Worm (Caenorhabditis elegans) whole organism, midembryonic: Measurements from ENCODE around the gene H40L08.2.

Source experiments
- T22C8.4 ChIP-seq: fragments of 200-800 bp; sonication (Bioruptor generic); IDR thresholded peaks from 2 replicates; pipeline ENCODE4 v1.3.6; 2022; ENCODE audit warnings: missing genetic modification characterization, missing compliant biosample characterization
- cog-1 ChIP-seq: sonication (generic microtip); optimal IDR thresholded peaks from 2 replicates; lab custom pipeline; 2016; ENCODE audit warnings: missing genetic modification characterization, missing compliant biosample characterization
- flt-1 ChIP-seq: fragments of 200-800 bp; sonication (Bioruptor generic); IDR thresholded peaks from 2 replicates; pipeline ENCODE4 v1.3.6; 2022; ENCODE audit warnings: missing genetic modification characterization, missing compliant biosample characterization
- klf-2 ChIP-seq: fragments of 200-800 bp; sonication (Bioruptor generic); conservative IDR thresholded peaks from 2 replicates; pipeline ENCODE4 v1.3.6; 2022; ENCODE audit warnings: missing genetic modification reagents, missing genetic modification characterization, missing compliant biosample characterization
- med-1 ChIP-seq: sonication (generic microtip); optimal IDR thresholded peaks from 2 replicates; lab custom pipeline; 2017; ENCODE audit warnings: missing genetic modification characterization, mild to moderate bottlenecking, missing compliant biosample characterization, antibody characterized with exemption, missing genetic modification reagents; ENCODE audit not compliant: insufficient read depth
- ref-1 ChIP-seq: fragments of 200-800 bp; sonication (Bioruptor generic); conservative IDR thresholded peaks from 2 replicates; pipeline ENCODE4 v1.3.6; 2022; ENCODE audit warnings: missing genetic modification reagents, missing genetic modification characterization, missing compliant biosample characterization
- tab-1 ChIP-seq: fragments of 200-800 bp; sonication (Bioruptor generic); IDR thresholded peaks from 2 replicates; pipeline ENCODE4 v1.3.6; 2022; ENCODE audit warnings: missing genetic modification characterization, missing compliant biosample characterization
- ztf-23 ChIP-seq: fragments of 200-800 bp; sonication (Bioruptor generic); IDR thresholded peaks from 2 replicates; pipeline ENCODE4 v1.3.6; 2022; ENCODE audit warnings: missing genetic modification reagents, missing genetic modification characterization, missing compliant biosample characterization
- ztf-29 ChIP-seq: fragments of 200-800 bp; sonication (Bioruptor generic); IDR thresholded peaks from 2 replicates; pipeline ENCODE4 v1.3.6; 2022; ENCODE audit warnings: missing genetic modification reagents, missing genetic modification characterization, missing compliant biosample characterization

The H40L08.2 gene

ce11 chrX:15083795-15084194, 6.3 kb upstream of the H40L08.2 start, which contains the start of gene H40L08.1:
TSS of gene H40L08.1 (minus strand) at chrX:15084086.
- TF ChIP-seq flt-1 (GFP tag; lab: Robert Waterston, UW) = no peak
- TF ChIP-seq ztf-29 (GFP tag; lab: Robert Waterston, UW) = no peak
- no peak for TF ChIP-seq tab-1 (GFP tag; lab: Robert Waterston, UW)
- no peak for TF ChIP-seq klf-2 (GFP tag; lab: Robert Waterston, UW)
- TF ChIP-seq cog-1 (tag; lab: Kevin White, UChicago) = no peak
- no peak for TF ChIP-seq ref-1 (GFP tag; lab: Robert Waterston, UW)
- no peak for TF ChIP-seq ztf-23 (GFP tag; lab: Robert Waterston, UW)
- TF ChIP-seq med-1 (GFP tag; lab: Kevin White, UChicago) = no peak
- no peak for TF ChIP-seq T22C8.4

ce11 chrX:15081486-15081885, 3.9 kb upstream of the H40L08.2 start:
- TF ChIP-seq cog-1 (tag; lab: Kevin White, UChicago) (no peak), ztf-29 (GFP tag; lab: Robert Waterston, UW) (no peak), med-1 (GFP tag; lab: Kevin White, UChicago) (no peak), klf-2 (GFP tag; lab: Robert Waterston, UW) (no peak), flt-1 (GFP tag; lab: Robert Waterston, UW) (no peak), tab-1 (GFP tag; lab: Robert Waterston, UW) (no peak), T22C8.4 (no peak), ref-1 (GFP tag; lab: Robert Waterston, UW) (no peak), ztf-23 (GFP tag; lab: Robert Waterston, UW) (no peak)

- TF ChIP-seq T22C8.4 (no peak), ztf-23 (GFP tag; lab: Robert Waterston, UW) (no peak), cog-1 (tag; lab: Kevin White, UChicago) (no peak)
These were observed 1.9 kb upstream of the H40L08.2 start for ce11 chrX:15079406-15079805.

DNA sequence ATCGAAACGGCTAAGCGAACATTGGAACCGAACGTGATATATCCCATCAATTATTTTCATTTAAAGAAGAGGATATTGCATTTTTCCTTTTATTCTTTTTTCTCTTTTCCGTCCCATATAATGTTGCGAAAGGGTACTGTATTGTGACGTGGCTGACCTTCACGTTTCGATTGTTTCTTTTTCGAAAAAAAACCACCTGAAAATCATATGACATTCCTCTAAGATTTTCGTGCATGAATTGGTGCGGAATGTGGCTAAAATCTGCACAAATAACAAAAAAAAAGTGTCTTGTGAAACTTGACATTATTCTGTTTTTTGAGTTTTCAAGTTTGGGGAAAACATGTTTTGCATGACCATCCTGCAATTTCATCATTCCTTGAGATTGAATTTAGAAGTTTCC, 732 bp upstream of the H40L08.2 start:
- TF ChIP-seq ztf-23 (GFP tag; lab: Robert Waterston, UW) (no peak), ref-1 (GFP tag; lab: Robert Waterston, UW) (no peak), T22C8.4 (no peak), cog-1 (tag; lab: Kevin White, UChicago) (no peak), ztf-29 (GFP tag; lab: Robert Waterston, UW) (no peak), med-1 (GFP tag; lab: Kevin White, UChicago) (no peak), flt-1 (GFP tag; lab: Robert Waterston, UW) (no peak), tab-1 (GFP tag; lab: Robert Waterston, UW) (no peak), klf-2 (GFP tag; lab: Robert Waterston, UW) (no peak)

DNA sequence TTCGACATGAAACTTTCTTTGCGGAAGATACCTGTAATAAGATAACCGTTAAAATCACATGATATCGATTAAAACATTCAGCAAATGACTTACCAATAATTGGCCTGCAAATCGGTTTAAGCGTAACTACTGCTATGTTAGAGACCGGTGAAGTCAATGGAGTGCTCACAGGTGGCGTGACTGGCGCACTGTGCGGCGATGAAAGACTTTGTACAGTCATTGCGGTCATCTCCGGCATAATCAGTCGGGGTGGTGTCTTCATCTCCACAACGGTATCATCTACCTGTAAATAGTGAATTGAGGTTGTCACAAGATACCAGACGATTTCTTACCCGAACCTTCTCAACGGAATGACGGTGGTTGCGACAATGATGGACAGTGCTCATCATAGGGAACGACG, 635 bp downstream of the H40L08.2 start:
- TF ChIP-seq ztf-29 (GFP tag; lab: Robert Waterston, UW) (no peak), ztf-23 (GFP tag; lab: Robert Waterston, UW) (no peak), ref-1 (GFP tag; lab: Robert Waterston, UW) (no peak)

DNA sequence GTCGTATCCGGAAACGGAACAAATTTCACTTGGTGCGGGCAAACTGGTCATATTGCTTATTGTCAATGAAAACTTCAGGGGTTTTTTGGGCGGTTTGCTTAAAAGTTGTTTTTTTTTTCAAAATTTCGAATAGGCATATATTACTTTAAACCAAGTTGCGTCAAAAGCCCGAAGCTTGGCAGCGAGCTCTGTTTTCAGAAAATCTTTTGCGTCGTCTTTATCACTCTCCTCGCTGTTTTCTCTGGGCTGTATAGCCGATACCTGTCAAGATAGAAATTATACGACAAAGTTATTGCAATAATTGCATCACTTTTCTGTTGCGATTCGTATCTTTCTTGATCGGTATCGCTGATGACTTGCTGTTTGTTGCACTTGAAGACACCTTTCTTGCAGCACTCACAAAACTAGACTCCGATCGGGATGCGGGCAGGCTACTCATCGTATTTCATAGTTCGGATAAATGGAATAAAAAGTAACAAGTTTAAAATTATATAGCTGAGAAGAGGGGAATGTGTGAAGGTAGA, 1.4 kb downstream of the H40L08.2 start, which contains the start of the genes H40L08.3 and H40L08.9:
H40L08.3 (minus strand) TSS at position 51 of the 524 bp plus-strand sequence.
H40L08.9 (minus strand) TSS at position 439 of the 524 bp plus-strand sequence.
- TF ChIP-seq ztf-29 (GFP tag; lab: Robert Waterston, UW) = no peak
- no peak for TF ChIP-seq tab-1 (GFP tag; lab: Robert Waterston, UW)
- TF ChIP-seq flt-1 (GFP tag; lab: Robert Waterston, UW) = no peak
- no peak for TF ChIP-seq ref-1 (GFP tag; lab: Robert Waterston, UW)
- TF ChIP-seq ztf-23 (GFP tag; lab: Robert Waterston, UW) = no peak
- no peak for TF ChIP-seq klf-2 (GFP tag; lab: Robert Waterston, UW)
- no peak for TF ChIP-seq med-1 (GFP tag; lab: Kevin White, UChicago)
- TF ChIP-seq T22C8.4 = no peak
- TF ChIP-seq cog-1 (tag; lab: Kevin White, UChicago) = no peak

DNA sequence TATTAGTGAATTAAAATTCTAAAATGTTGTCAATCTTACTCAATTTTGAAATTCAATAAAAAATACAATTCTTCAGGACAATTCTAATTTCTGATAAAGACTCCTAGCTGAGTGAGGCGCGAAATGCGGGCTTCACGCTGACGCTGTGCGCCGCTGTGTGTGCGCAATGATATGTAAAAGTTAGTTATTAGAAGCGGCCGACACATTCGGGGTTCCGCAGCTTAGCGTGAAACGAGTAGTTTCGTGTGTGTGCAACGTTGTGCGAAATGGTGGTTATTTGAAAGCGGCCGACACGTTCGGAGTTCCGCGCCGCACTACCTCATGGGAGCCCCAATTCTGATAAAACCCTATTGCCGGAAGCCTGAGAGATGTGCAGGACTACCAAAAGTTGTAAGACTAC, 2.4 kb downstream of the H40L08.2 start:
- TF ChIP-seq T22C8.4 (no peak), ref-1 (GFP tag; lab: Robert Waterston, UW) (no peak), ztf-23 (GFP tag; lab: Robert Waterston, UW) (no peak), med-1 (GFP tag; lab: Kevin White, UChicago) (no peak), klf-2 (GFP tag; lab: Robert Waterston, UW) (no peak), tab-1 (GFP tag; lab: Robert Waterston, UW) (no peak), ztf-29 (GFP tag; lab: Robert Waterston, UW) (no peak), flt-1 (GFP tag; lab: Robert Waterston, UW) (no peak), cog-1 (tag; lab: Kevin White, UChicago) (no peak)

DNA sequence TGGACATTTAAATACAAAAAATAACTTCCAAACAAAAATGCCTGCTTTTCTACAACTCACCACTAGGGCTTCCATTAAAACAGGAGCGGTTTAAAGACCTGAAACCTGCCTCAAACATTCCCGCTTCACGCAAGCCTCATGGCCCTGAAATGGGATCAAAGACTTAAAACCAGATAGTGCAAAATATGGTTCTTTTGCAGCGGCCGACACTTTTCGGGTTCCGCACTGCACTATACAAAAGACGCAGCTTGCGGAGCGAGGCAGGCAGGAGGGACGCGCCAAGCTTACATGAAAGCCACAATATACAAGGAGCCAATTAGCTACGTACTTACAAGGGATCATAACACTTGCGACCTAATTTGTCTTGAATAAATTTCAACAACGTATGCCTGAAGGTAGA, 4.1 kb downstream of the H40L08.2 start:
- TF ChIP-seq flt-1 (GFP tag; lab: Robert Waterston, UW) (no peak), med-1 (GFP tag; lab: Kevin White, UChicago) (no peak), klf-2 (GFP tag; lab: Robert Waterston, UW) (no peak), ztf-23 (GFP tag; lab: Robert Waterston, UW) (no peak)

DNA sequence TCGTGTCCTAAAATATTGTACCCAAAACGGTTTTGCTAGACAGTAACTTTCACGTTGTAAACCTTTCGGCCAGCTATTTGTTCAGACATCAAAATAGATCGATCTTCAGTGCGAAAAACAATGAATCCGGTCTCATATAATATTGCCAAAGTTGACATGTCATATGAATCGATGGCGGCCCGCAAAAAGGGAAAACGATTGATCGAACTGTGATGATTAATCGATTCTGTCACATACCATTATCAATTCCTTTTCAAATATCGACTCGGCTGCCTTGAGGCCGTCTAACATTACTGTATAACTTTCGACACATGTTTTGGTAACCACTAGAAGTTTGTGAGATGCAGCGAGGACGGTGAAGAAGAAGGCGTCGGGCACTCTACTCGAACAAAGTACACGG, 4.7 kb downstream of the H40L08.2 start:
- no peak for TF ChIP-seq flt-1 (GFP tag; lab: Robert Waterston, UW)
- TF ChIP-seq tab-1 (GFP tag; lab: Robert Waterston, UW) = no peak
- no peak for TF ChIP-seq ref-1 (GFP tag; lab: Robert Waterston, UW)
- no peak for TF ChIP-seq ztf-23 (GFP tag; lab: Robert Waterston, UW)

- no peak for TF ChIP-seq cog-1 (tag; lab: Kevin White, UChicago)
- TF ChIP-seq ztf-29 (GFP tag; lab: Robert Waterston, UW) = no peak
- TF ChIP-seq tab-1 (GFP tag; lab: Robert Waterston, UW) = no peak
- TF ChIP-seq ztf-23 (GFP tag; lab: Robert Waterston, UW) = no peak
- TF ChIP-seq flt-1 (GFP tag; lab: Robert Waterston, UW) = no peak
- TF ChIP-seq klf-2 (GFP tag; lab: Robert Waterston, UW) = no peak
- TF ChIP-seq ref-1 (GFP tag; lab: Robert Waterston, UW) = no peak
- TF ChIP-seq med-1 (GFP tag; lab: Kevin White, UChicago) = no peak
These were observed 7.4 kb downstream of the H40L08.2 start for ce11 chrX:15070137-15070536.
